Worm (Caenorhabditis elegans) whole organism, late embryonic: ENCODE results near the gene C02C6.14.
A peak's percentile ranks its signal among the peaks of the same experiment; 100 is the strongest.

Source experiments
- C08G9.2 ChIP-seq: sonication (generic microtip); optimal IDR thresholded peaks from 2 replicates; lab custom pipeline; 2016; ENCODE audit warnings: mild to moderate bottlenecking, missing genetic modification characterization, moderate library complexity, missing compliant biosample characterization
- F13H6.1 ChIP-seq: sonication (generic microtip); optimal IDR thresholded peaks from 2 replicates; lab custom pipeline; 2016; ENCODE audit warnings: missing genetic modification characterization, missing compliant biosample characterization
- K02D7.2 ChIP-seq: sonication (generic microtip); optimal IDR thresholded peaks from 2 replicates; lab custom pipeline; 2017; ENCODE audit warnings: mild to moderate bottlenecking, missing genetic modification characterization, missing compliant biosample characterization
- K09A11.1 ChIP-seq: sonication (generic microtip); optimal IDR thresholded peaks from 2 replicates; lab custom pipeline; 2017; ENCODE audit warnings: antibody characterized with exemption, mild to moderate bottlenecking, missing genetic modification characterization, missing compliant biosample characterization; ENCODE audit not compliant: insufficient read depth
- T23F11.4 ChIP-seq: fragments of 200-800 bp; sonication (Bioruptor generic); optimal IDR thresholded peaks from 2 replicates; lab custom pipeline; 2018; ENCODE audit warnings: mild to moderate bottlenecking, missing genetic modification characterization, missing compliant biosample characterization
- ahr-1 ChIP-seq: sonication (generic microtip); optimal IDR thresholded peaks from 2 replicates; lab custom pipeline; 2016; ENCODE audit warnings: missing genetic modification characterization, missing compliant biosample characterization
- ceh-18 ChIP-seq: sonication (generic microtip); optimal IDR thresholded peaks from 2 replicates; lab custom pipeline; 2016; ENCODE audit warnings: missing genetic modification characterization, missing compliant biosample characterization
- ceh-24 ChIP-seq: sonication (generic microtip); optimal IDR thresholded peaks from 2 replicates; lab custom pipeline; 2016; ENCODE audit warnings: mild to moderate bottlenecking, missing genetic modification characterization, missing compliant biosample characterization
- ceh-30 ChIP-seq: fragments of 150-350 bp; optimal IDR thresholded peaks from 2 replicates; lab custom pipeline; 2014; ENCODE audit warnings: missing biosample characterization, missing genetic modification characterization
- ceh-34 ChIP-seq: sonication (generic microtip); optimal IDR thresholded peaks from 2 replicates; lab custom pipeline; 2016; ENCODE audit warnings: mild to moderate bottlenecking, missing genetic modification characterization, missing compliant biosample characterization
- ceh-45 ChIP-seq: fragments of 200-800 bp; sonication (Bioruptor generic); IDR thresholded peaks from 2 replicates; pipeline ENCODE4 v1.3.6; 2022; ENCODE audit warnings: missing genetic modification reagents, missing genetic modification characterization, missing compliant biosample characterization
- ceh-6 ChIP-seq: fragments of 200-800 bp; sonication (Bioruptor generic); optimal IDR thresholded peaks from 2 replicates; lab custom pipeline; 2018; ENCODE audit warnings: mild to moderate bottlenecking, missing genetic modification characterization, missing compliant biosample characterization
- ceh-9 ChIP-seq: sonication (generic microtip); optimal IDR thresholded peaks from 2 replicates; lab custom pipeline; 2016; ENCODE audit warnings: mild to moderate bottlenecking, missing genetic modification characterization, inconsistent platforms, missing compliant biosample characterization
- che-1 ChIP-seq: sonication (generic microtip); optimal IDR thresholded peaks from 2 replicates; lab custom pipeline; 2016; ENCODE audit warnings: mild to moderate bottlenecking, missing genetic modification characterization, missing compliant biosample characterization
- dmd-4 ChIP-seq: sonication (generic microtip); optimal IDR thresholded peaks from 2 replicates; lab custom pipeline; 2016; ENCODE audit warnings: borderline replicate concordance, missing genetic modification characterization, missing compliant biosample characterization
- dve-1 ChIP-seq: sonication (generic microtip); optimal IDR thresholded peaks from 2 replicates; lab custom pipeline; 2017; ENCODE audit warnings: antibody characterized with exemption, mild to moderate bottlenecking, missing genetic modification characterization, missing compliant biosample characterization
- elt-2 ChIP-seq: sonication (generic microtip); optimal IDR thresholded peaks from 2 replicates; lab custom pipeline; 2016; ENCODE audit warnings: missing genetic modification reagents, missing genetic modification characterization, missing compliant biosample characterization
- ets-4 ChIP-seq: sonication (generic microtip); optimal IDR thresholded peaks from 2 replicates; lab custom pipeline; 2016; ENCODE audit warnings: missing genetic modification characterization, missing compliant biosample characterization
- eyg-1 ChIP-seq: sonication (generic microtip); optimal IDR thresholded peaks from 2 replicates; lab custom pipeline; 2016; ENCODE audit warnings: missing genotype, missing genetic modification characterization, missing compliant biosample characterization
- fax-1 ChIP-seq: sonication (generic microtip); optimal IDR thresholded peaks from 2 replicates; lab custom pipeline; 2016; ENCODE audit warnings: missing genotype, missing genetic modification characterization, missing compliant biosample characterization
- hlh-15 ChIP-seq: sonication (generic microtip); optimal IDR thresholded peaks from 2 replicates; lab custom pipeline; 2016; ENCODE audit warnings: missing genetic modification characterization, missing compliant biosample characterization
- hlh-30 ChIP-seq: sonication (generic microtip); optimal IDR thresholded peaks from 2 replicates; lab custom pipeline; 2017; ENCODE audit warnings: antibody characterized with exemption, missing genetic modification characterization, missing compliant biosample characterization; ENCODE audit not compliant: insufficient read depth
- hlh-6 ChIP-seq: sonication (generic microtip); optimal IDR thresholded peaks from 2 replicates; lab custom pipeline; 2016; ENCODE audit warnings: missing genotype, missing genetic modification characterization, missing compliant biosample characterization
- hlh-8 ChIP-seq: sonication (generic microtip); optimal IDR thresholded peaks from 2 replicates; lab custom pipeline; 2016; ENCODE audit warnings: missing genotype, missing genetic modification characterization, missing compliant biosample characterization
- lim-6 ChIP-seq: sonication (generic microtip); optimal IDR thresholded peaks from 2 replicates; lab custom pipeline; 2016; ENCODE audit warnings: missing genetic modification characterization, missing compliant biosample characterization
- madf-2 ChIP-seq: sonication (generic microtip); optimal IDR thresholded peaks from 2 replicates; lab custom pipeline; 2017; ENCODE audit warnings: missing genetic modification characterization, missing compliant biosample characterization
- mec-3 ChIP-seq: sonication (generic microtip); optimal IDR thresholded peaks from 2 replicates; lab custom pipeline; 2016; ENCODE audit warnings: borderline replicate concordance, missing genetic modification characterization, missing compliant biosample characterization
- nfya-1 ChIP-seq: sonication (generic microtip); optimal IDR thresholded peaks from 2 replicates; lab custom pipeline; 2017; ENCODE audit warnings: missing genetic modification characterization, mild to moderate bottlenecking, missing compliant biosample characterization, antibody characterized with exemption, moderate library complexity
- nhr-11 ChIP-seq: fragments of 150-350 bp; optimal IDR thresholded peaks from 2 replicates; lab custom pipeline; 2014; ENCODE audit warnings: missing biosample characterization, missing genetic modification characterization
- nhr-232 ChIP-seq: sonication (generic microtip); optimal IDR thresholded peaks from 2 replicates; lab custom pipeline; 2016; ENCODE audit warnings: missing genetic modification characterization, missing compliant biosample characterization
- npax-4 ChIP-seq: sonication (generic microtip); optimal IDR thresholded peaks from 2 replicates; lab custom pipeline; 2016; ENCODE audit warnings: missing genetic modification characterization, missing compliant biosample characterization
- pag-3 ChIP-seq: sonication (generic microtip); optimal IDR thresholded peaks from 2 replicates; lab custom pipeline; 2016; ENCODE audit warnings: missing compliant biosample characterization, missing genetic modification characterization, borderline replicate concordance
- pat-9 ChIP-seq: fragments of 200-800 bp; sonication (Bioruptor generic); optimal IDR thresholded peaks from 2 replicates; lab custom pipeline; 2018; ENCODE audit warnings: mild to moderate bottlenecking, missing genetic modification characterization, moderate library complexity, missing compliant biosample characterization
- pax-1 ChIP-seq: fragments of 150-350 bp; optimal IDR thresholded peaks from 2 replicates; lab custom pipeline; 2014; ENCODE audit warnings: missing biosample characterization, missing genetic modification characterization
- pha-4 ChIP-seq: fragments of 150-350 bp; optimal IDR thresholded peaks from 2 replicates; lab custom pipeline; 2018; ENCODE audit warnings: missing biosample characterization, missing genetic modification reagents, missing genetic modification characterization
- pqm-1 ChIP-seq: sonication (generic microtip); optimal IDR thresholded peaks from 2 replicates; lab custom pipeline; 2016; ENCODE audit warnings: missing genetic modification characterization, missing compliant biosample characterization
- pros-1 ChIP-seq: fragments of 150-350 bp; optimal IDR thresholded peaks from 2 replicates; lab custom pipeline; 2014; ENCODE audit warnings: missing biosample characterization, missing genetic modification reagents, missing genetic modification characterization
- ref-2 ChIP-seq: sonication (generic microtip); optimal IDR thresholded peaks from 2 replicates; lab custom pipeline; 2016; ENCODE audit warnings: missing genetic modification characterization, missing compliant biosample characterization
- rnt-1 ChIP-seq: sonication (generic microtip); optimal IDR thresholded peaks from 2 replicates; lab custom pipeline; 2016; ENCODE audit warnings: missing genetic modification characterization, missing compliant biosample characterization
- sdc-2 ChIP-seq: sonication (generic microtip); optimal IDR thresholded peaks from 2 replicates; lab custom pipeline; 2016; ENCODE audit warnings: missing genotype, missing genetic modification characterization, missing compliant biosample characterization
- sox-2 ChIP-seq: fragments of 200-800 bp; sonication (Bioruptor generic); IDR thresholded peaks from 2 replicates; pipeline ENCODE4 v1.3.6; 2022; ENCODE audit warnings: missing genetic modification reagents, missing genetic modification characterization, missing compliant biosample characterization
- sox-4 ChIP-seq: sonication (generic microtip); optimal IDR thresholded peaks from 2 replicates; lab custom pipeline; 2017; ENCODE audit warnings: mild to moderate bottlenecking, missing genetic modification characterization, inconsistent platforms, missing compliant biosample characterization
- ttx-3 ChIP-seq: sonication (generic microtip); optimal IDR thresholded peaks from 2 replicates; lab custom pipeline; 2016; ENCODE audit warnings: missing genetic modification reagents, missing genetic modification characterization, missing compliant biosample characterization
- unc-3 ChIP-seq, 2 experiments: fragments of 200-800 bp in 1 of 2; sonication (Bioruptor generic) in 1 of 2; sonication (generic microtip) in 1 of 2; conservative IDR thresholded peaks in 1 of 2; optimal IDR thresholded peaks in 1 of 2; 2 replicates each; pipeline versions ENCODE4 v1.3.6 to Lab custom; 2016 to 2022; ENCODE audit warnings: missing compliant biosample characterization in 2 of 2, missing genetic modification characterization in 2 of 2, missing genetic modification reagents in 1 of 2
- unc-42 ChIP-seq: sonication (generic microtip); optimal IDR thresholded peaks from 2 replicates; lab custom pipeline; 2016; ENCODE audit warnings: missing genotype, missing genetic modification characterization, missing compliant biosample characterization
- unc-55 ChIP-seq: sonication (generic microtip); optimal IDR thresholded peaks from 2 replicates; lab custom pipeline; 2017; ENCODE audit warnings: missing biosample characterization, missing genetic modification reagents, missing genetic modification characterization
- unc-86 ChIP-seq: sonication (generic microtip); optimal IDR thresholded peaks from 2 replicates; lab custom pipeline; 2016; ENCODE audit warnings: missing genetic modification characterization, missing compliant biosample characterization
- ztf-16 ChIP-seq: sonication (generic microtip); optimal IDR thresholded peaks from 2 replicates; lab custom pipeline; 2017; ENCODE audit warnings: missing genetic modification characterization, missing compliant biosample characterization

The C02C6.14 gene

ce11 chrX:15566640-15567039 is 29.2 kb downstream of the C02C6.14 start (continued):
- no peak for TF ChIP-seq elt-2
- TF ChIP-seq pros-1 (tag; lab: Kevin White, UChicago), result peak; percentile 0
- TF ChIP-seq ahr-1 (tag; lab: Kevin White, UChicago), result no peak
- no peak for TF ChIP-seq dve-1
- TF ChIP-seq ttx-3 (tag; lab: Kevin White, UChicago), result no peak
- no peak for TF ChIP-seq T23F11.4 (GFP tag; lab: Kevin White, UChicago)
- no peak for TF ChIP-seq unc-86 (tag; lab: Kevin White, UChicago)
- TF ChIP-seq pag-3 (tag; lab: Kevin White, UChicago), result no peak
- no peak for TF ChIP-seq ceh-24 (tag; lab: Kevin White, UChicago)
- TF ChIP-seq nhr-232 (tag; lab: Kevin White, UChicago), result no peak
- no peak for TF ChIP-seq hlh-6
- no peak for TF ChIP-seq eyg-1 (tag; lab: Kevin White, UChicago)
- TF ChIP-seq unc-55 (GFP tag; lab: Kevin White, UChicago), result no peak
- TF ChIP-seq rnt-1, result no peak
- no peak for TF ChIP-seq npax-4 (tag; lab: Kevin White, UChicago)
- no peak for TF ChIP-seq madf-2
- TF ChIP-seq hlh-15 (tag; lab: Kevin White, UChicago), result no peak
- TF ChIP-seq hlh-8 (tag; lab: Kevin White, UChicago), result no peak
- no peak for TF ChIP-seq C08G9.2 (tag; lab: Kevin White, UChicago)
- TF ChIP-seq ceh-30, result no peak
- no peak for TF ChIP-seq fax-1 (tag; lab: Kevin White, UChicago)
- no peak for TF ChIP-seq mec-3 (tag; lab: Kevin White, UChicago)
- no peak for TF ChIP-seq sox-2 (GFP tag; lab: Robert Waterston, UW)
- TF ChIP-seq lim-6 (tag; lab: Kevin White, UChicago), result no peak
- TF ChIP-seq K09A11.1, result no peak
- TF ChIP-seq pat-9 (tag; lab: Kevin White, UChicago), result no peak
- no peak for TF ChIP-seq pqm-1
- no peak for TF ChIP-seq ceh-6
- peak; percentile 37 for TF ChIP-seq ceh-18 (tag; lab: Kevin White, UChicago)
- peak; percentile 12 for TF ChIP-seq ceh-34 (tag; lab: Kevin White, UChicago)
- no peak for TF ChIP-seq hlh-30 (tag; lab: Kevin White, UChicago)
- no peak; the same call in 1 of the 2 replicates for TF ChIP-seq ceh-45 (GFP tag; lab: Robert Waterston, UW)
- no peak for TF ChIP-seq ets-4 (tag; lab: Kevin White, UChicago)
- no peak for TF ChIP-seq F13H6.1 (tag; lab: Kevin White, UChicago)
- TF ChIP-seq ztf-16 (tag; lab: Kevin White, UChicago), result no peak
- TF ChIP-seq pha-4 (tag; lab: Kevin White, UChicago), result no peak
- TF ChIP-seq nfya-1, result peak; percentile 25
- TF ChIP-seq unc-3 (GFP tag; conservative IDR thresholded peaks at IDR 0.05; lab: Robert Waterston, UW), result no peak; the same call in 1 of the 2 replicates
- peak; percentile 15 for TF ChIP-seq unc-3 (tag; optimal IDR thresholded peaks at IDR 0.05; lab: Kevin White, UChicago)
- TF ChIP-seq ceh-9, result no peak

- no peak for TF ChIP-seq ceh-45 (GFP tag; lab: Robert Waterston, UW)
- TF ChIP-seq K02D7.2 (tag; lab: Kevin White, UChicago), result no peak
- TF ChIP-seq sdc-2, result peak; percentile 60
- no peak for TF ChIP-seq pax-1 (tag; lab: Kevin White, UChicago)
- peak; percentile 3 for TF ChIP-seq unc-55 (GFP tag; lab: Kevin White, UChicago)
- TF ChIP-seq ceh-34 (tag; lab: Kevin White, UChicago), result peak; percentile 36
- TF ChIP-seq ttx-3 (tag; lab: Kevin White, UChicago), result no peak
- TF ChIP-seq ceh-18 (tag; lab: Kevin White, UChicago), result peak; percentile 77
- TF ChIP-seq pag-3 (tag; lab: Kevin White, UChicago), result no peak
- TF ChIP-seq sox-4 (tag; lab: Kevin White, UChicago), result no peak
- TF ChIP-seq ets-4 (tag; lab: Kevin White, UChicago), result peak; percentile 7
- TF ChIP-seq nhr-11 (tag; lab: Kevin White, UChicago), result no peak
- no peak for TF ChIP-seq dmd-4
- TF ChIP-seq ztf-16 (tag; lab: Kevin White, UChicago), result no peak
- peak; percentile 24 for TF ChIP-seq C08G9.2 (tag; lab: Kevin White, UChicago)
- TF ChIP-seq lim-6 (tag; lab: Kevin White, UChicago), result no peak
- no peak for TF ChIP-seq pros-1 (tag; lab: Kevin White, UChicago)
- TF ChIP-seq unc-42 (tag; lab: Kevin White, UChicago), result no peak
- peak; percentile 19 for TF ChIP-seq ref-2 (tag; lab: Kevin White, UChicago)
- TF ChIP-seq rnt-1, result peak; percentile 51
- no peak for TF ChIP-seq che-1 (tag; lab: Kevin White, UChicago)
- TF ChIP-seq npax-4 (tag; lab: Kevin White, UChicago), result no peak
- TF ChIP-seq F13H6.1 (tag; lab: Kevin White, UChicago), result no peak
Measured at ce11 chrX:15567986-15568940, 30.8 kb downstream of the C02C6.14 start, which contains the start of gene dyn-1. TSS of gene dyn-1 (plus strand) at chrX:15568890.
